Worm (Caenorhabditis elegans) whole organism, late embryonic: ENCODE measurements around the gene B0513.90.

Source experiments
- C38D4.7 ChIP-seq: fragments of 200-800 bp; sonication (Bioruptor generic); optimal IDR thresholded peaks from 2 replicates; lab custom pipeline; 2018; ENCODE audit warnings: mild to moderate bottlenecking, missing genetic modification characterization, moderate library complexity, missing compliant biosample characterization
- F13H6.1 ChIP-seq: sonication (generic microtip); optimal IDR thresholded peaks from 2 replicates; lab custom pipeline; 2016; ENCODE audit warnings: missing genetic modification characterization, missing compliant biosample characterization
- K09A11.1 ChIP-seq: sonication (generic microtip); optimal IDR thresholded peaks from 2 replicates; lab custom pipeline; 2017; ENCODE audit warnings: antibody characterized with exemption, mild to moderate bottlenecking, missing genetic modification characterization, missing compliant biosample characterization; ENCODE audit not compliant: insufficient read depth
- T23F11.4 ChIP-seq: fragments of 200-800 bp; sonication (Bioruptor generic); optimal IDR thresholded peaks from 2 replicates; lab custom pipeline; 2018; ENCODE audit warnings: mild to moderate bottlenecking, missing genetic modification characterization, missing compliant biosample characterization
- Y22D7AL.16 ChIP-seq: sonication (generic microtip); optimal IDR thresholded peaks from 2 replicates; lab custom pipeline; 2016; ENCODE audit warnings: missing genetic modification characterization, missing compliant biosample characterization
- ahr-1 ChIP-seq: sonication (generic microtip); optimal IDR thresholded peaks from 2 replicates; lab custom pipeline; 2016; ENCODE audit warnings: missing genetic modification characterization, missing compliant biosample characterization
- ama-1 ChIP-seq: fragments of 150-350 bp; optimal IDR thresholded peaks from 2 replicates; lab custom pipeline; 2014
- ceh-22 ChIP-seq: sonication (generic microtip); optimal IDR thresholded peaks from 2 replicates; lab custom pipeline; 2017; ENCODE audit warnings: missing biosample characterization, missing genetic modification characterization
- ceh-24 ChIP-seq: sonication (generic microtip); optimal IDR thresholded peaks from 2 replicates; lab custom pipeline; 2016; ENCODE audit warnings: mild to moderate bottlenecking, missing genetic modification characterization, missing compliant biosample characterization
- ceh-34 ChIP-seq: sonication (generic microtip); optimal IDR thresholded peaks from 2 replicates; lab custom pipeline; 2016; ENCODE audit warnings: mild to moderate bottlenecking, missing genetic modification characterization, missing compliant biosample characterization
- ceh-45 ChIP-seq: fragments of 200-800 bp; sonication (Bioruptor generic); IDR thresholded peaks from 2 replicates; pipeline ENCODE4 v1.3.6; 2022; ENCODE audit warnings: missing genetic modification reagents, missing genetic modification characterization, missing compliant biosample characterization
- ceh-48 ChIP-seq: sonication (generic microtip); optimal IDR thresholded peaks from 2 replicates; lab custom pipeline; 2016; ENCODE audit warnings: missing genetic modification characterization, inconsistent platforms, missing compliant biosample characterization
- ceh-9 ChIP-seq: sonication (generic microtip); optimal IDR thresholded peaks from 2 replicates; lab custom pipeline; 2016; ENCODE audit warnings: mild to moderate bottlenecking, missing genetic modification characterization, inconsistent platforms, missing compliant biosample characterization
- che-1 ChIP-seq: sonication (generic microtip); optimal IDR thresholded peaks from 2 replicates; lab custom pipeline; 2016; ENCODE audit warnings: mild to moderate bottlenecking, missing genetic modification characterization, missing compliant biosample characterization
- dmd-4 ChIP-seq: sonication (generic microtip); optimal IDR thresholded peaks from 2 replicates; lab custom pipeline; 2016; ENCODE audit warnings: borderline replicate concordance, missing genetic modification characterization, missing compliant biosample characterization
- dve-1 ChIP-seq: sonication (generic microtip); optimal IDR thresholded peaks from 2 replicates; lab custom pipeline; 2017; ENCODE audit warnings: antibody characterized with exemption, mild to moderate bottlenecking, missing genetic modification characterization, missing compliant biosample characterization
- ets-4 ChIP-seq: sonication (generic microtip); optimal IDR thresholded peaks from 2 replicates; lab custom pipeline; 2016; ENCODE audit warnings: missing genetic modification characterization, missing compliant biosample characterization
- fax-1 ChIP-seq: sonication (generic microtip); optimal IDR thresholded peaks from 2 replicates; lab custom pipeline; 2016; ENCODE audit warnings: missing genotype, missing genetic modification characterization, missing compliant biosample characterization
- fkh-6 ChIP-seq: sonication (generic microtip); optimal IDR thresholded peaks from 2 replicates; lab custom pipeline; 2016; ENCODE audit warnings: missing genetic modification characterization, missing compliant biosample characterization
- hlh-8 ChIP-seq: sonication (generic microtip); optimal IDR thresholded peaks from 2 replicates; lab custom pipeline; 2016; ENCODE audit warnings: missing genotype, missing genetic modification characterization, missing compliant biosample characterization
- lin-11 ChIP-seq: fragments of 200-800 bp; sonication (Bioruptor generic); optimal IDR thresholded peaks from 2 replicates; lab custom pipeline; 2018; ENCODE audit warnings: mild to moderate bottlenecking, missing genetic modification characterization, missing compliant biosample characterization
- nfya-1 ChIP-seq: sonication (generic microtip); optimal IDR thresholded peaks from 2 replicates; lab custom pipeline; 2017; ENCODE audit warnings: missing genetic modification characterization, mild to moderate bottlenecking, missing compliant biosample characterization, antibody characterized with exemption, moderate library complexity
- nhr-11 ChIP-seq: fragments of 150-350 bp; optimal IDR thresholded peaks from 2 replicates; lab custom pipeline; 2014; ENCODE audit warnings: missing biosample characterization, missing genetic modification characterization
- nhr-232 ChIP-seq: sonication (generic microtip); optimal IDR thresholded peaks from 2 replicates; lab custom pipeline; 2016; ENCODE audit warnings: missing genetic modification characterization, missing compliant biosample characterization
- npax-4 ChIP-seq: sonication (generic microtip); optimal IDR thresholded peaks from 2 replicates; lab custom pipeline; 2016; ENCODE audit warnings: missing genetic modification characterization, missing compliant biosample characterization
- pag-3 ChIP-seq: sonication (generic microtip); optimal IDR thresholded peaks from 2 replicates; lab custom pipeline; 2016; ENCODE audit warnings: missing compliant biosample characterization, missing genetic modification characterization, borderline replicate concordance
- pat-9 ChIP-seq: fragments of 200-800 bp; sonication (Bioruptor generic); optimal IDR thresholded peaks from 2 replicates; lab custom pipeline; 2018; ENCODE audit warnings: mild to moderate bottlenecking, missing genetic modification characterization, moderate library complexity, missing compliant biosample characterization
- pax-1 ChIP-seq: fragments of 150-350 bp; optimal IDR thresholded peaks from 2 replicates; lab custom pipeline; 2014; ENCODE audit warnings: missing biosample characterization, missing genetic modification characterization
- pha-2 ChIP-seq: sonication (generic microtip); optimal IDR thresholded peaks from 2 replicates; lab custom pipeline; 2017; ENCODE audit warnings: mild to moderate bottlenecking, missing genetic modification characterization, missing compliant biosample characterization
- pha-4 ChIP-seq: fragments of 150-350 bp; optimal IDR thresholded peaks from 2 replicates; lab custom pipeline; 2018; ENCODE audit warnings: missing biosample characterization, missing genetic modification reagents, missing genetic modification characterization
- pqm-1 ChIP-seq: sonication (generic microtip); optimal IDR thresholded peaks from 2 replicates; lab custom pipeline; 2016; ENCODE audit warnings: missing genetic modification characterization, missing compliant biosample characterization
- pros-1 ChIP-seq: fragments of 150-350 bp; optimal IDR thresholded peaks from 2 replicates; lab custom pipeline; 2014; ENCODE audit warnings: missing biosample characterization, missing genetic modification reagents, missing genetic modification characterization
- ref-2 ChIP-seq: sonication (generic microtip); optimal IDR thresholded peaks from 2 replicates; lab custom pipeline; 2016; ENCODE audit warnings: missing genetic modification characterization, missing compliant biosample characterization
- sdc-2 ChIP-seq: sonication (generic microtip); optimal IDR thresholded peaks from 2 replicates; lab custom pipeline; 2016; ENCODE audit warnings: missing genotype, missing genetic modification characterization, missing compliant biosample characterization
- sox-2 ChIP-seq: fragments of 200-800 bp; sonication (Bioruptor generic); IDR thresholded peaks from 2 replicates; pipeline ENCODE4 v1.3.6; 2022; ENCODE audit warnings: missing genetic modification reagents, missing genetic modification characterization, missing compliant biosample characterization
- syd-9 ChIP-seq: sonication (generic microtip); optimal IDR thresholded peaks from 2 replicates; lab custom pipeline; 2016; ENCODE audit warnings: mild to moderate bottlenecking, missing genetic modification characterization, moderate library complexity, missing compliant biosample characterization
- tbx-7 ChIP-seq: sonication (generic microtip); optimal IDR thresholded peaks from 2 replicates; lab custom pipeline; 2016; ENCODE audit warnings: missing genotype, missing genetic modification characterization, missing compliant biosample characterization
- ttx-3 ChIP-seq: sonication (generic microtip); optimal IDR thresholded peaks from 2 replicates; lab custom pipeline; 2016; ENCODE audit warnings: missing genetic modification reagents, missing genetic modification characterization, missing compliant biosample characterization
- unc-3 ChIP-seq, 2 experiments: fragments of 200-800 bp in 1 of 2; sonication (Bioruptor generic) in 1 of 2; sonication (generic microtip) in 1 of 2; conservative IDR thresholded peaks in 1 of 2; optimal IDR thresholded peaks in 1 of 2; 2 replicates each; pipeline versions ENCODE4 v1.3.6 to Lab custom; 2016 to 2022; ENCODE audit warnings: missing compliant biosample characterization in 2 of 2, missing genetic modification characterization in 2 of 2, missing genetic modification reagents in 1 of 2
- unc-55 ChIP-seq: sonication (generic microtip); optimal IDR thresholded peaks from 2 replicates; lab custom pipeline; 2017; ENCODE audit warnings: missing biosample characterization, missing genetic modification reagents, missing genetic modification characterization
- unc-86 ChIP-seq: sonication (generic microtip); optimal IDR thresholded peaks from 2 replicates; lab custom pipeline; 2016; ENCODE audit warnings: missing genetic modification characterization, missing compliant biosample characterization
- zip-5 ChIP-seq: sonication (generic microtip); optimal IDR thresholded peaks from 2 replicates; lab custom pipeline; 2016; ENCODE audit warnings: missing genetic modification characterization, missing compliant biosample characterization

B0513.90 gene

DNA sequence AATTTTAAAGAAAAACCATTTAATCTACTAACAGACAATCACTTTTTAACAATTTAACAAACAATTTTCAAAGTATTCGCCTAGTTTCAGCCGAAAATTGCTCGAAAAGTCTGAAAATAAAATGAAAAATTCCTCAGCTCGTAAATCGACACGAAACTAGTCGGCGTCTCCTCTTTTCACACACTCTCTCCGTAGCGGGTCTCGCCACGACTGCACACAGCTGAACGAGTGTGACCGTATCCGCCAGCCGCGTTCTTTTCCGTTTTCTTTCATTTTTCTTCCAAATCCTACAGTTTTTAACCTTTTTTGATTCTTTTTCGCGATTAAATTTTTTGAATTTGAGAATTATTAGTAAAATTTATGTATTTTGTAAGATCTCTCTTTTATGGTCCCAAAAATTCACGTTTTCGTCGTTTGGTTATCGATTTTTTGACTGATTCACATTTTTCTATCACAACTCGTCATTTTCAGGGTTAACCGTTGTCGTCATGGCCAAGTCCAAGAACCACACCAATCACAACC lies 15.0 kb downstream of the B0513.90 start, which contains the start of gene rpl-29 (continued):
- TF ChIP-seq T23F11.4 (GFP tag; lab: Kevin White, UChicago) (no peak), zip-5 (no peak), ceh-34 (no peak), pax-1 (tag; lab: Kevin White, UChicago) (peak; percentile 40), pat-9 (tag; lab: Kevin White, UChicago) (no peak), ama-1 (lab: Kevin White, UChicago) (no peak), nhr-232 (tag; lab: Kevin White, UChicago) (no peak), pha-2 (no peak), sdc-2 (tag; lab: Kevin White, UChicago) (no peak), pros-1 (no peak), dmd-4 (tag; lab: Kevin White, UChicago) (no peak), pag-3 (tag; lab: Kevin White, UChicago) (no peak), Y22D7AL.16 (no peak), unc-55 (GFP tag; lab: Kevin White, UChicago) (peak; percentile 40), ahr-1 (tag; lab: Kevin White, UChicago) (no peak), ceh-48 (tag; lab: Kevin White, UChicago) (no peak), ref-2 (tag; lab: Kevin White, UChicago) (no peak), unc-3 (GFP tag; conservative IDR thresholded peaks at IDR 0.05; lab: Robert Waterston, UW) (no peak), unc-3 (tag; optimal IDR thresholded peaks at IDR 0.05; lab: Kevin White, UChicago) (no peak), F13H6.1 (tag; lab: Kevin White, UChicago) (no peak), npax-4 (tag; lab: Kevin White, UChicago) (no peak), C38D4.7 (no peak), ttx-3 (tag; lab: Kevin White, UChicago) (no peak), lin-11 (tag; lab: Kevin White, UChicago) (no peak), sox-2 (GFP tag; lab: Robert Waterston, UW) (no peak), nhr-11 (no peak)

DNA sequence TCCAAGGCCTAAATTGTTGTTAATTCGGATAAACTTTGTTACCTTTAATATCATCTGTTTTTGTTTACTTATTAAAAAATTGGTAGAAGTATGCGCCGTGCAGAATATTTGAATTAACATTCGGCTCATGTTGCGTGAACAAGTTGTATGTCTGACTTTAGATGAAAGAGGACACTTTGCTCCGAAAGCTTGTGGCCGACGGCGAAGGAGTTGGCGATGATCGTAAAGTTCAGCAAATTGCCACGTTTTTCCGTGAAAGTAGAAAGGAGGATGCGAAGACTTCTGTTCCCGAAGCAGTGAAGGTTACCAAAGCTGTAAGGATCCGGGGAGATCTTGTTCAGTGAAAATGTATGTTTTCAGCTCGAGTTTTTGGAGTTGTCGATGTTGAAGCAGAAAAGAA lies 15.7 kb downstream of the B0513.90 start, which contains the start of gene thoc-7:
TSS of gene thoc-7 (plus strand) at position 162 of the 400 bp plus-strand sequence.
- TF ChIP-seq F13H6.1 (tag; lab: Kevin White, UChicago) (no peak), pha-2 (no peak), K09A11.1 (tag; lab: Kevin White, UChicago) (no peak), nhr-232 (tag; lab: Kevin White, UChicago) (no peak), ceh-22 (tag; lab: Kevin White, UChicago) (no peak), pha-4 (tag; lab: Kevin White, UChicago) (no peak), che-1 (tag; lab: Kevin White, UChicago) (no peak), hlh-8 (no peak), pat-9 (tag; lab: Kevin White, UChicago) (no peak), unc-55 (GFP tag; lab: Kevin White, UChicago) (no peak), fkh-6 (tag; lab: Kevin White, UChicago) (no peak), fax-1 (tag; lab: Kevin White, UChicago) (no peak), ceh-9 (tag; lab: Kevin White, UChicago) (no peak), dve-1 (tag; lab: Kevin White, UChicago) (no peak), ceh-45 (GFP tag; lab: Robert Waterston, UW) (no peak)

DNA sequence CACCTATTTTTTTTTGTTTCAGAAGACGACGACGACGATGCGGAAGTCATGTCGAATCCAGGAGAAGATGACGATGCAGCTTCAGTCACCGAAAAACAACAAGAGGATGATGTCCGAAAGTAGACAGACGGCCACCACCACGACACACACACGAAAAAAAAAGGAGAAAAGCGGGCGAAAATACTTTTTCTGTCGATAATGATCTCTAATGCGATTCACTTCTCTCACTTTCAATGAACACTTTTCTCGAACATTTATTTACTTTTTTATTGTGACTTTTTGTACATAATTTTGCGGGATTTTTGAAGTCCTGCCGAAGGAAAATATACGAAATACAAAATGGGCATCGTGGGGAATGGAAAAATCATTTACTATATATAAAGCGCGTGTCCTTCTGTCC lies 17.1 kb downstream of the B0513.90 start:
- TF ChIP-seq syd-9 (tag; lab: Kevin White, UChicago) (no peak), nhr-232 (tag; lab: Kevin White, UChicago) (no peak), ceh-34 (no peak), npax-4 (tag; lab: Kevin White, UChicago) (no peak), pax-1 (tag; lab: Kevin White, UChicago) (no peak), ets-4 (tag; lab: Kevin White, UChicago) (no peak), tbx-7 (tag; lab: Kevin White, UChicago) (no peak), ahr-1 (tag; lab: Kevin White, UChicago) (no peak), pqm-1 (no peak), ceh-9 (tag; lab: Kevin White, UChicago) (no peak), unc-86 (no peak), nfya-1 (tag; lab: Kevin White, UChicago) (no peak), pros-1 (no peak), ceh-24 (tag; lab: Kevin White, UChicago) (no peak)
